Fruit fly (Drosophila melanogaster) whole organism, embryonic: ENCODE results near the gene CG43292.

Experiments used
- CG11723 ChIP-seq: fragments of 200-800 bp; sonication (Bioruptor generic); optimal IDR thresholded peaks from 2 replicates; lab custom pipeline; 2017; ENCODE audit warnings: missing biosample characterization, mild to moderate bottlenecking, missing genetic modification characterization
- CG13624 ChIP-seq: fragments of 200-800 bp; sonication (Bioruptor generic); optimal IDR thresholded peaks from 2 replicates; lab custom pipeline; 2016; ENCODE audit warnings: missing biosample characterization, missing genetic modification characterization
- CG1602 ChIP-seq: fragments of 200-800 bp; sonication (Bioruptor generic); optimal IDR thresholded peaks from 3 replicates; lab custom pipeline; 2016; ENCODE audit warnings: missing biosample characterization, missing genetic modification characterization
- dpn ChIP-seq, 2 experiments: fragments of 200-800 bp; sonication (Bioruptor generic); optimal IDR thresholded peaks; 3 replicates each; lab custom pipeline; 2016; ENCODE audit warnings: missing biosample characterization in 2 of 2, missing genetic modification characterization in 2 of 2
- fru ChIP-seq: fragments of >200 bp; optimal IDR thresholded peaks from 2 replicates; lab custom pipeline; 2017
- otp ChIP-seq: fragments of 200-800 bp; sonication (Bioruptor generic); IDR thresholded peaks from 3 replicates; pipeline ENCODE4, ENCODE4 v1.3.6; 2022; ENCODE audit warnings: missing biosample characterization, missing genetic modification characterization
- pzg ChIP-seq: fragments of 200-800 bp; sonication (Bioruptor generic); optimal IDR thresholded peaks from 3 replicates; lab custom pipeline; 2018; ENCODE audit warnings: missing biosample characterization, mild to moderate bottlenecking, missing genetic modification characterization, moderate library complexity

- no peak for TF ChIP-seq CG1602 (GFP tag; lab: Kevin White, UChicago)
- no peak for TF ChIP-seq dpn (GFP tag; optimal IDR thresholded peaks at IDR 0.05; lab: Kevin White, UChicago)
- no peak for TF ChIP-seq CG13624 (GFP tag; lab: Kevin White, UChicago)
- TF ChIP-seq fru (lab: Kevin White, UChicago), result no peak
- TF ChIP-seq otp (GFP tag; lab: Robert Waterston, UW), result no peak
- no peak for TF ChIP-seq pzg (GFP tag; lab: Kevin White, UChicago)
- TF ChIP-seq CG11723 (GFP tag; lab: Kevin White, UChicago), result no peak
Observed at dm6 chr3L:7518351-7519102, 43.2 kb downstream of the CG43292 start, which contains the start of gene ltl.
